Worm (Caenorhabditis elegans): Measurements from ENCODE around the gene F54D5.9.

DNA sequence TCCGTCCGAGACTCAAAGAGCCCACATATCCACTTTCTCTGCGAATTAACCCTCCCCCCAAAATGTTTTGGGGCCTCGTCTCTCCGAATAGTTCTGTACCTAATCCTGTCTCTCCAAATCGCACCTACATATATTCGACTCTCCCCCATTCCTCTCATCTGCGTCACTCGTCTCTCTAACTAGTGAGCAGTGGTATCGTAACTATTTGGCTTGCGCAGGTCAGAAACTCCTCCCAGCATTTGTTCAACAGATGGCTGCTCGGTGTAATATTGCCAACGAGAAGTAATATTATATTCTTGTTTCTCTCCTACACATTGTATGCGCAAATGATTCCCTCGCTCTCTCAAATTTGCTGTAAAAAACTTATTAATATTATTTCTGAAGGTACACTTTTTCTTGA, 11.0 kb upstream of the F54D5.9 start, which contains the start of gene F54D5.24:
- TF ChIP-seq zip-8 (tag; optimal IDR thresholded peaks at IDR 0.05) (no peak), blmp-1 (tag; optimal IDR thresholded peaks at IDR 0.05) (no peak)
